Worm (Caenorhabditis elegans) whole organism, young adult: ENCODE measurements around the gene F13A2.10.

ENCODE experiments used
- B0261.1 ChIP-seq: sonication (generic microtip); optimal IDR thresholded peaks from 2 replicates; lab custom pipeline; 2016; ENCODE audit warnings: mild to moderate bottlenecking, missing genetic modification characterization, moderate library complexity, missing compliant biosample characterization
- C06A6.2 ChIP-seq: fragments of 200-800 bp; sonication (Bioruptor generic); conservative IDR thresholded peaks from 2 replicates; pipeline ENCODE4 v1.3.6; 2022; ENCODE audit warnings: missing genetic modification characterization, missing compliant biosample characterization
- D2030.7 ChIP-seq: fragments of 200-800 bp; sonication (Bioruptor generic); IDR thresholded peaks from 2 replicates; pipeline ENCODE4 v1.3.6; 2022; ENCODE audit warnings: missing genetic modification reagents, missing genetic modification characterization, missing compliant biosample characterization
- F33H1.4 ChIP-seq: fragments of 200-800 bp; sonication (Bioruptor generic); IDR thresholded peaks from 2 replicates; pipeline ENCODE4 v1.3.6; 2022; ENCODE audit warnings: missing genetic modification reagents, missing genetic modification characterization, missing compliant biosample characterization
- F39B2.1 ChIP-seq: fragments of 200-800 bp; sonication (Bioruptor generic); IDR thresholded peaks from 2 replicates; pipeline ENCODE4 v1.3.6; 2022; ENCODE audit warnings: missing genetic modification reagents, missing genetic modification characterization, missing compliant biosample characterization
- F52B5.7 ChIP-seq: sonication (generic microtip); optimal IDR thresholded peaks from 2 replicates; lab custom pipeline; 2016; ENCODE audit warnings: mild to moderate bottlenecking, missing genetic modification characterization, missing compliant biosample characterization
- T26A5.8 ChIP-seq: sonication (generic microtip); optimal IDR thresholded peaks from 2 replicates; lab custom pipeline; 2016; ENCODE audit warnings: missing genetic modification characterization, missing compliant biosample characterization
- ZK185.1 ChIP-seq: sonication (generic microtip); optimal IDR thresholded peaks from 2 replicates; lab custom pipeline; 2016; ENCODE audit warnings: mild to moderate bottlenecking, missing genetic modification characterization, missing compliant biosample characterization; ENCODE audit not compliant: poor library complexity, severe bottlenecking
- aptf-3 ChIP-seq: fragments of 200-800 bp; sonication (Bioruptor generic); IDR thresholded peaks from 2 replicates; pipeline ENCODE4 v1.3.6; 2022; ENCODE audit warnings: missing genetic modification characterization, missing compliant biosample characterization
- athp-1 ChIP-seq: sonication (generic microtip); optimal IDR thresholded peaks from 2 replicates; lab custom pipeline; 2017; ENCODE audit warnings: mild to moderate bottlenecking, missing genetic modification characterization, missing compliant biosample characterization
- attf-3 ChIP-seq: fragments of 200-800 bp; sonication (Bioruptor generic); conservative IDR thresholded peaks from 2 replicates; pipeline ENCODE4 v1.3.6; 2022; ENCODE audit warnings: missing genetic modification reagents, missing genetic modification characterization, missing compliant biosample characterization
- attf-5 ChIP-seq: fragments of 200-800 bp; sonication (Bioruptor generic); optimal IDR thresholded peaks from 2 replicates; lab custom pipeline; 2018; ENCODE audit warnings: mild to moderate bottlenecking, missing genetic modification characterization, missing compliant biosample characterization
- ccch-3 ChIP-seq: fragments of 200-800 bp; sonication (Bioruptor generic); optimal IDR thresholded peaks from 2 replicates; lab custom pipeline; 2018; ENCODE audit warnings: mild to moderate bottlenecking, missing genetic modification characterization, missing compliant biosample characterization
- ceh-58 ChIP-seq: fragments of 200-800 bp; sonication (Bioruptor generic); IDR thresholded peaks from 2 replicates; pipeline ENCODE4 v1.3.6; 2022; ENCODE audit warnings: missing genetic modification characterization, missing compliant biosample characterization
- ceh-91 ChIP-seq: fragments of 200-800 bp; sonication (Bioruptor generic); IDR thresholded peaks from 2 replicates; pipeline ENCODE4 v1.3.6; 2022; ENCODE audit warnings: missing genetic modification reagents, missing genetic modification characterization, missing compliant biosample characterization
- dox-1 ChIP-seq: fragments of 200-800 bp; sonication (Bioruptor generic); IDR thresholded peaks from 2 replicates; pipeline ENCODE4 v1.3.6; 2022; ENCODE audit warnings: missing genetic modification reagents, missing genetic modification characterization, missing compliant biosample characterization
- egrh-3 ChIP-seq: fragments of 200-800 bp; sonication (Bioruptor generic); IDR thresholded peaks from 2 replicates; pipeline ENCODE4 v1.3.6; 2022; ENCODE audit warnings: missing genetic modification reagents, missing genetic modification characterization, missing compliant biosample characterization
- ekl-4 ChIP-seq: fragments of 200-800 bp; sonication (Bioruptor generic); IDR thresholded peaks from 2 replicates; pipeline ENCODE4 v1.3.6; 2022; ENCODE audit warnings: missing genetic modification reagents, missing genetic modification characterization, missing compliant biosample characterization
- fkh-3 ChIP-seq: sonication (generic microtip); optimal IDR thresholded peaks from 2 replicates; lab custom pipeline; 2016; ENCODE audit warnings: mild to moderate bottlenecking, missing genetic modification characterization, missing compliant biosample characterization
- hmg-1.2 ChIP-seq: fragments of 200-800 bp; sonication (Bioruptor generic); IDR thresholded peaks from 2 replicates; pipeline ENCODE4 v1.3.6; 2022; ENCODE audit warnings: missing genetic modification reagents, missing genetic modification characterization, missing compliant biosample characterization
- hrde-1 ChIP-seq: sonication (generic microtip); optimal IDR thresholded peaks from 2 replicates; lab custom pipeline; 2016; ENCODE audit warnings: missing genetic modification characterization, mild to moderate bottlenecking, missing compliant biosample characterization, moderate library complexity, missing genotype, missing genetic modification reagents, borderline replicate concordance
- hsf-1 ChIP-seq: fragments of 200-800 bp; sonication (Bioruptor generic); IDR thresholded peaks from 2 replicates; pipeline ENCODE4 v1.3.6; 2022; ENCODE audit warnings: missing genetic modification reagents, missing genetic modification characterization, missing compliant biosample characterization
- lag-1 ChIP-seq: fragments of 200-800 bp; sonication (Bioruptor generic); IDR thresholded peaks from 2 replicates; pipeline ENCODE4 v1.3.6; 2022; ENCODE audit warnings: missing genetic modification reagents, missing genetic modification characterization, missing compliant biosample characterization
- lin-35 ChIP-seq, 3 experiments: fragments of 150-350 bp in 2 of 3; sonication (generic microtip) in 1 of 3; optimal IDR thresholded peaks; 2 replicates each; lab custom pipeline; 2014 to 2018; ENCODE audit warnings: missing biosample characterization in 3 of 3, missing genetic modification characterization in 3 of 3, missing genetic modification reagents in 3 of 3
- lsl-1 ChIP-seq: fragments of 200-800 bp; sonication (Bioruptor generic); optimal IDR thresholded peaks from 2 replicates; lab custom pipeline; 2018; ENCODE audit warnings: mild to moderate bottlenecking, missing genetic modification characterization, moderate library complexity, missing compliant biosample characterization
- lsy-27 ChIP-seq: sonication (generic microtip); optimal IDR thresholded peaks from 2 replicates; lab custom pipeline; 2017; ENCODE audit warnings: missing genetic modification characterization, mild to moderate bottlenecking, missing compliant biosample characterization, antibody characterized with exemption, missing genotype, borderline replicate concordance; ENCODE audit not compliant: insufficient read depth
- madf-6 ChIP-seq: fragments of 200-800 bp; sonication (Bioruptor generic); IDR thresholded peaks from 2 replicates; pipeline ENCODE4 v1.3.6; 2022; ENCODE audit warnings: missing genetic modification reagents, missing genetic modification characterization, missing compliant biosample characterization
- madf-8 ChIP-seq: fragments of 200-800 bp; sonication (Bioruptor generic); conservative IDR thresholded peaks from 2 replicates; pipeline ENCODE4 v1.3.6; 2022; ENCODE audit warnings: missing genetic modification reagents, missing genetic modification characterization, missing compliant biosample characterization
- mcd-1 ChIP-seq: fragments of 200-800 bp; sonication (Bioruptor generic); IDR thresholded peaks from 2 replicates; pipeline ENCODE4 v1.3.6; 2022; ENCODE audit warnings: missing genetic modification reagents, missing genetic modification characterization, missing compliant biosample characterization
- nfya-2 ChIP-seq: fragments of 200-800 bp; sonication (Bioruptor generic); IDR thresholded peaks from 2 replicates; pipeline ENCODE4 v1.3.6; 2022; ENCODE audit warnings: missing genetic modification reagents, missing genetic modification characterization, missing compliant biosample characterization
- nhr-27 ChIP-seq: fragments of 200-800 bp; sonication (Bioruptor generic); optimal IDR thresholded peaks from 2 replicates; lab custom pipeline; 2018; ENCODE audit warnings: mild to moderate bottlenecking, missing genetic modification characterization, moderate library complexity, missing compliant biosample characterization
- nhr-80 ChIP-seq: sonication (generic microtip); optimal IDR thresholded peaks from 2 replicates; lab custom pipeline; 2016; ENCODE audit warnings: missing genetic modification characterization, missing compliant biosample characterization
- nhr-90 ChIP-seq: sonication (generic microtip); optimal IDR thresholded peaks from 2 replicates; lab custom pipeline; 2016; ENCODE audit warnings: missing genotype, mild to moderate bottlenecking, missing genetic modification characterization, missing compliant biosample characterization
- pbrm-1 ChIP-seq: fragments of 200-800 bp; sonication (Bioruptor generic); IDR thresholded peaks from 2 replicates; pipeline ENCODE4 v1.3.6; 2022; ENCODE audit warnings: missing genetic modification reagents, missing genetic modification characterization, missing compliant biosample characterization
- rcor-1 ChIP-seq: fragments of 200-800 bp; sonication (Bioruptor generic); IDR thresholded peaks from 2 replicates; pipeline ENCODE4 v1.3.6; 2022; ENCODE audit warnings: missing genetic modification reagents, missing genetic modification characterization, missing compliant biosample characterization
- rec-8 ChIP-seq, 2 experiments: sonication (generic microtip); optimal IDR thresholded peaks; 2 replicates each; lab custom pipeline; 2016; ENCODE audit warnings: mild to moderate bottlenecking in 2 of 2, missing genetic modification characterization in 2 of 2, missing genetic modification reagents in 2 of 2, missing genotype in 2 of 2, missing biosample characterization in 1 of 2, missing compliant biosample characterization in 1 of 2, moderate library complexity in 1 of 2
- sdz-38 ChIP-seq: sonication (generic microtip); optimal IDR thresholded peaks from 2 replicates; lab custom pipeline; 2016; ENCODE audit warnings: missing genotype, missing genetic modification characterization, missing compliant biosample characterization
- snpc-3.4 ChIP-seq: sonication (generic microtip); optimal IDR thresholded peaks from 2 replicates; lab custom pipeline; 2017; ENCODE audit warnings: missing genetic modification characterization, mild to moderate bottlenecking, missing compliant biosample characterization, antibody characterized with exemption, moderate library complexity, missing genotype, missing genetic modification reagents
- sptf-2 ChIP-seq: fragments of 200-800 bp; sonication (Bioruptor generic); optimal IDR thresholded peaks from 2 replicates; lab custom pipeline; 2018; ENCODE audit warnings: mild to moderate bottlenecking, missing genetic modification characterization, missing compliant biosample characterization
- tbp1 ChIP-seq: fragments of 200-800 bp; sonication (Bioruptor generic); optimal IDR thresholded peaks from 2 replicates; lab custom pipeline; 2018; ENCODE audit warnings: mild to moderate bottlenecking, missing genetic modification characterization, missing compliant biosample characterization
- tlf-1 ChIP-seq: fragments of 200-800 bp; sonication (Bioruptor generic); optimal IDR thresholded peaks from 2 replicates; lab custom pipeline; 2018; ENCODE audit warnings: mild to moderate bottlenecking, missing genetic modification characterization, missing compliant biosample characterization
- unc-130 ChIP-seq: sonication (generic microtip); optimal IDR thresholded peaks from 2 replicates; lab custom pipeline; 2016; ENCODE audit warnings: missing genetic modification reagents, missing genetic modification characterization, missing compliant biosample characterization
- unc-62 ChIP-seq: fragments of 150-350 bp; optimal IDR thresholded peaks from 2 replicates; lab custom pipeline; 2014; ENCODE audit warnings: missing biosample characterization, missing genetic modification reagents, missing genetic modification characterization
- xnd-1 ChIP-seq: sonication (generic microtip); optimal IDR thresholded peaks from 2 replicates; lab custom pipeline; 2016; ENCODE audit warnings: missing genotype, missing genetic modification reagents, missing genetic modification characterization, missing compliant biosample characterization
- zim-3 ChIP-seq: sonication (generic microtip); optimal IDR thresholded peaks from 2 replicates; lab custom pipeline; 2017; ENCODE audit warnings: mild to moderate bottlenecking, missing genetic modification characterization, moderate library complexity, missing compliant biosample characterization
- ztf-6 ChIP-seq: fragments of 200-800 bp; sonication (Bioruptor generic); IDR thresholded peaks from 2 replicates; pipeline ENCODE4 v1.3.6; 2022; ENCODE audit warnings: missing genetic modification reagents, missing genetic modification characterization, missing compliant biosample characterization

Gene F13A2.10

ce11 chrV:4346799-4347198, 39.3 kb downstream of the F13A2.10 start, which contains the start of gene mcm-7 (continued):
- TF ChIP-seq nhr-90 (no peak), pbrm-1 (GFP tag; lab: Robert Waterston, UW) (0 out of 2 replicates have a peak, but pooled peaks have one; percentile 47), fkh-3 (tag; lab: Kevin White, UChicago) (no peak), T26A5.8 (no peak), nhr-27 (tag; lab: Kevin White, UChicago) (no peak), madf-8 (peak; percentile 76), madf-6 (peak; percentile 91), snpc-3.4 (tag; lab: Kevin White, UChicago) (peak; percentile 53), unc-62 (GFP tag; lab: Kevin White, UChicago) (no peak), zim-3 (tag; lab: Kevin White, UChicago) (no peak), xnd-1 (tag; lab: Kevin White, UChicago) (peak; percentile 62), unc-130 (no peak), dox-1 (peak; percentile 77), rec-8 (tag; optimal IDR thresholded peaks at IDR 0.05; lab: Kevin White, UChicago) (no peak), F39B2.1 (GFP tag; lab: Robert Waterston, UW) (no peak), ztf-6 (GFP tag; lab: Robert Waterston, UW) (no peak), B0261.1 (tag; lab: Kevin White, UChicago) (no peak), lsy-27 (tag; lab: Kevin White, UChicago) (no peak), ceh-58 (no peak), athp-1 (tag; lab: Kevin White, UChicago) (no peak), aptf-3 (GFP tag; lab: Robert Waterston, UW) (no peak), ceh-91 (peak; percentile 74), mcd-1 (GFP tag; lab: Robert Waterston, UW) (peak; percentile 51; the same call in 1 of the 2 replicates), attf-3 (GFP tag; lab: Robert Waterston, UW) (0 out of 2 replicates have a peak, but pooled peaks have one; percentile 33), hsf-1 (GFP tag; lab: Robert Waterston, UW) (no peak), ccch-3 (GFP tag; lab: Kevin White, UChicago) (no peak), egrh-3 (GFP tag; lab: Robert Waterston, UW) (peak; percentile 70), ekl-4 (GFP tag; lab: Robert Waterston, UW) (no peak), F33H1.4 (GFP tag; lab: Robert Waterston, UW) (peak; percentile 93), hmg-1.2 (GFP tag; lab: Robert Waterston, UW) (peak; percentile 59), attf-5 (GFP tag; lab: Kevin White, UChicago) (no peak), rcor-1 (GFP tag; lab: Robert Waterston, UW) (peak; percentile 57; the same call in 1 of the 2 replicates), nhr-80 (tag; lab: Kevin White, UChicago) (no peak), tlf-1 (GFP tag; lab: Kevin White, UChicago) (no peak), lag-1 (GFP tag; lab: Robert Waterston, UW) (no peak), tbp1 (GFP tag; lab: Kevin White, UChicago) (peak; percentile 30), sptf-2 (GFP tag; lab: Kevin White, UChicago) (no peak), sdz-38 (no peak), D2030.7 (GFP tag; lab: Robert Waterston, UW) (peak; percentile 58), F52B5.7 (tag; lab: Kevin White, UChicago) (no peak), ZK185.1 (tag; lab: Kevin White, UChicago) (no peak), hrde-1 (tag; lab: Kevin White, UChicago) (no peak), nfya-2 (no peak), C06A6.2 (no peak), lin-35 (GFP tag; optimal IDR thresholded peaks at IDR 0.05; lab: Kevin White, UChicago) (peak; percentile 17 to 84 (median 37)), lsl-1 (peak; percentile 64)
